Worm (Caenorhabditis elegans) whole organism, mixed stage, embryonic: Measurements from ENCODE around the gene gop-2.

Experiments used
- blmp-1 ChIP-seq: fragments of 150-350 bp; optimal IDR thresholded peaks from 2 replicates; lab custom pipeline; 2014; ENCODE audit warnings: missing biosample characterization, missing genetic modification characterization
- ceh-43 ChIP-seq: fragments of 200-800 bp; sonication (Bioruptor generic); optimal IDR thresholded peaks from 2 replicates; lab custom pipeline; 2018; ENCODE audit warnings: mild to moderate bottlenecking, missing genetic modification characterization, moderate library complexity, missing compliant biosample characterization
- elt-1 ChIP-seq: sonication (generic microtip); optimal IDR thresholded peaks from 2 replicates; lab custom pipeline; 2017; ENCODE audit warnings: missing genetic modification characterization, mild to moderate bottlenecking, missing compliant biosample characterization, antibody characterized with exemption, moderate library complexity, borderline replicate concordance; ENCODE audit not compliant: insufficient read depth
- flh-1 ChIP-seq: fragments of 200-800 bp; sonication (Bioruptor generic); optimal IDR thresholded peaks from 2 replicates; lab custom pipeline; 2018; ENCODE audit warnings: mild to moderate bottlenecking, missing genetic modification characterization, moderate library complexity, missing compliant biosample characterization
- hlh-1 ChIP-seq: fragments of 150-350 bp; optimal IDR thresholded peaks from 2 replicates; lab custom pipeline; 2014; ENCODE audit warnings: missing biosample characterization, missing genetic modification reagents, missing genetic modification characterization
- nhr-237 ChIP-seq: fragments of 150-350 bp; optimal IDR thresholded peaks from 2 replicates; lab custom pipeline; 2014; ENCODE audit warnings: missing biosample characterization, missing genetic modification characterization
- nhr-28 ChIP-seq: fragments of 150-350 bp; optimal IDR thresholded peaks from 2 replicates; lab custom pipeline; 2014; ENCODE audit warnings: missing biosample characterization, missing genetic modification characterization
- snpc-4 ChIP-seq: fragments of 150-350 bp; optimal IDR thresholded peaks from 2 replicates; lab custom pipeline; 2014; ENCODE audit warnings: missing biosample characterization, missing genetic modification characterization
- unc-39 ChIP-seq: fragments of 150-350 bp; optimal IDR thresholded peaks from 2 replicates; lab custom pipeline; 2014; ENCODE audit warnings: missing biosample characterization, missing genetic modification characterization
- unc-62 ChIP-seq: fragments of 150-350 bp; optimal IDR thresholded peaks from 2 replicates; lab custom pipeline; 2014; ENCODE audit warnings: missing biosample characterization, missing genetic modification reagents, missing genetic modification characterization
- ztf-11 ChIP-seq: fragments of 150-350 bp; optimal IDR thresholded peaks from 2 replicates; lab custom pipeline; 2014; ENCODE audit warnings: missing biosample characterization, missing genetic modification characterization

- peak; percentile 27 for TF ChIP-seq nhr-28 (tag; lab: Kevin White, UChicago)
- TF ChIP-seq nhr-237 (tag; lab: Kevin White, UChicago): peak; percentile 4
- peak; percentile 65 for TF ChIP-seq unc-62 (GFP tag; lab: Kevin White, UChicago)
- TF ChIP-seq ceh-43: peak; percentile 88
- no peak for TF ChIP-seq snpc-4
- TF ChIP-seq ztf-11 (tag; lab: Kevin White, UChicago): peak; percentile 28
- peak; percentile 7 for TF ChIP-seq unc-39 (tag; lab: Kevin White, UChicago)
- no peak for TF ChIP-seq blmp-1
- peak; percentile 67 for TF ChIP-seq hlh-1 (tag; lab: Kevin White, UChicago)
- peak; percentile 86 for TF ChIP-seq flh-1
- TF ChIP-seq elt-1 (tag; lab: Kevin White, UChicago): no peak
Observed at ce11 chrIII:5294867-5295266, 36.0 kb downstream of the gop-2 start.
